Worm (Caenorhabditis elegans) whole organism, L4/young adult: ENCODE results near the gene sri-40.

Source experiments
- W03F9.2 ChIP-seq: fragments of 150-350 bp; optimal IDR thresholded peaks from 2 replicates; lab custom pipeline; 2014; ENCODE audit warnings: missing biosample characterization, missing genetic modification characterization
- him-1 ChIP-seq: sonication (generic microtip); optimal IDR thresholded peaks from 2 replicates; lab custom pipeline; 2016; ENCODE audit warnings: missing genotype, missing genetic modification reagents, missing genetic modification characterization, missing compliant biosample characterization

ce11 chrII:3203415-3203814 is 25.7 kb downstream of the sri-40 start, which contains the start of gene sri-50:
- no peak for TF ChIP-seq him-1
- TF ChIP-seq W03F9.2 (tag; lab: Kevin White, UChicago): no peak
